Fruit fly (Drosophila melanogaster): ENCODE results near the gene CG3436.
A peak's percentile ranks its signal among the peaks of the same experiment; 100 is the strongest.

The CG3436 gene

dm6 chr2L:160581-161452 lies 5.0 kb downstream of the CG3436 start (continued):
- peak; percentile 55 for TF ChIP-seq psq (GFP tag; optimal IDR thresholded peaks at IDR 0.05)
- TF ChIP-seq phol (tag; optimal IDR thresholded peaks at IDR 0.05): peak; percentile 93
- TF ChIP-seq pho (GFP tag; optimal IDR thresholded peaks at IDR 0.05): peak; percentile 40
- peak; percentile 5 for TF ChIP-seq CG13424 (tag; optimal IDR thresholded peaks at IDR 0.05)
- TF ChIP-seq CG33557 (GFP tag; optimal IDR thresholded peaks at IDR 0.05): no peak
- TF ChIP-seq Ets65A (GFP tag): no peak
- TF ChIP-seq chn (GFP tag; optimal IDR thresholded peaks at IDR 0.05): peak; percentile 24
- no peak for TF ChIP-seq CG7786 (GFP tag; optimal IDR thresholded peaks at IDR 0.05)
- no peak for TF ChIP-seq trem (tag; optimal IDR thresholded peaks at IDR 0.05)
- no peak for TF ChIP-seq Hr3 (GFP tag; optimal IDR thresholded peaks at IDR 0.05)
- TF ChIP-seq klu (GFP tag; IDR thresholded peaks at IDR 0.05): no peak
- peak; percentile 55 for TF ChIP-seq org-1 (GFP tag; optimal IDR thresholded peaks at IDR 0.05)
- TF ChIP-seq Dad (GFP tag; optimal IDR thresholded peaks at IDR 0.05): peak; percentile 12
- TF ChIP-seq Oaz (GFP tag; IDR thresholded peaks at IDR 0.05): no peak
- no peak for TF ChIP-seq sim (GFP tag; IDR thresholded peaks at IDR 0.05)
- peak; percentile 10 for TF ChIP-seq Meics (GFP tag; optimal IDR thresholded peaks at IDR 0.05)
- peak; percentile 85 for TF ChIP-seq CG6254 (GFP tag; optimal IDR thresholded peaks at IDR 0.05)

dm6 chr2L:161453-162175 lies 5.8 kb downstream of the CG3436 start:
- TF ChIP-seq CG8924 (tag; optimal IDR thresholded peaks at IDR 0.05): peak; percentile 52
- TF ChIP-seq CG13624 (GFP tag; optimal IDR thresholded peaks at IDR 0.05): peak; percentile 77
- peak; percentile 36 for TF ChIP-seq Xbp1 (GFP tag; optimal IDR thresholded peaks at IDR 0.05)
- TF ChIP-seq CG10431 (GFP tag; optimal IDR thresholded peaks at IDR 0.05): peak; percentile 52
- no peak for TF ChIP-seq ro (GFP tag; IDR thresholded peaks at IDR 0.05)
- TF ChIP-seq CG2116 (GFP tag; optimal IDR thresholded peaks at IDR 0.05): peak; percentile 15
- peak; percentile 100 for TF ChIP-seq CG3407 (GFP tag; optimal IDR thresholded peaks at IDR 0.05)
- peak; percentile 55 for TF ChIP-seq twi (tag; optimal IDR thresholded peaks at IDR 0.05)
- no peak for TF ChIP-seq CG2129 (GFP tag; IDR thresholded peaks at IDR 0.05; ENCODE audit: partially characterized antibody)
- TF ChIP-seq bsh (GFP tag; optimal IDR thresholded peaks at IDR 0.05): peak in 1 of 2 experiments; percentile 8
- TF ChIP-seq CG11504 (tag; optimal IDR thresholded peaks at IDR 0.05): no peak
- no peak for TF ChIP-seq emc (GFP tag; optimal IDR thresholded peaks at IDR 0.05)
- peak; percentile 38 for TF ChIP-seq CG4424 (GFP tag; optimal IDR thresholded peaks at IDR 0.05)
- TF ChIP-seq Trl (optimal IDR thresholded peaks at IDR 0.05): peak in 1 of 2 experiments; percentile 19
- TF ChIP-seq Trl (GFP tag; optimal IDR thresholded peaks at IDR 0.05): no peak
- peak; percentile 71 for TF ChIP-seq lab (GFP tag; optimal IDR thresholded peaks at IDR 0.05)
- TF ChIP-seq Mrtf (GFP tag; IDR thresholded peaks at IDR 0.05): no peak
- TF ChIP-seq caup (GFP tag; optimal IDR thresholded peaks at IDR 0.05; ENCODE audit: severe bottlenecking): peak; percentile 66
- TF ChIP-seq kni (GFP tag; optimal IDR thresholded peaks at IDR 0.05): peak; percentile 99
- peak; percentile 26 for TF ChIP-seq ash1 (GFP tag; optimal IDR thresholded peaks at IDR 0.05)
- TF ChIP-seq Meics (GFP tag; optimal IDR thresholded peaks at IDR 0.05): no peak
- peak; percentile 69 for TF ChIP-seq CG7987 (GFP tag; optimal IDR thresholded peaks at IDR 0.05)
- peak; percentile 80 for TF ChIP-seq zen (tag; optimal IDR thresholded peaks at IDR 0.05)
- peak; percentile 52 for TF ChIP-seq Fer1 (GFP tag; optimal IDR thresholded peaks at IDR 0.05)
- peak; percentile 5 for TF ChIP-seq CG12659 (GFP tag; optimal IDR thresholded peaks at IDR 0.05)
- peak; percentile 34 for TF ChIP-seq CG7271 (tag; optimal IDR thresholded peaks at IDR 0.05)
- TF ChIP-seq CG7928 (GFP tag; optimal IDR thresholded peaks at IDR 0.05): peak; percentile 16
- TF ChIP-seq fd102C (GFP tag; optimal IDR thresholded peaks at IDR 0.05): peak; percentile 25
- no peak for TF ChIP-seq CG6272 (GFP tag; IDR thresholded peaks at IDR 0.05)
- TF ChIP-seq eyg (GFP tag; optimal IDR thresholded peaks at IDR 0.05): peak; percentile 12
- peak; percentile 9 for TF ChIP-seq HmgZ (tag; optimal IDR thresholded peaks at IDR 0.05)

Data from whole organism, embryonic.